Fruit fly (Drosophila melanogaster) whole organism, embryonic: ENCODE results near the gene CG43137.
A peak's percentile ranks its signal among the peaks of the same experiment; 100 is the strongest.

Experiments
- Adf1 ChIP-seq: fragments of 200-800 bp; sonication (Bioruptor generic); IDR thresholded peaks from 2 replicates; pipeline ENCODE4 v1.3.6; 2022; ENCODE audit warnings: missing biosample characterization, missing genetic modification characterization
- BEAF-32 ChIP-seq: fragments of 200-800 bp; sonication (Bioruptor generic); optimal IDR thresholded peaks from 3 replicates; lab custom pipeline; 2017; ENCODE audit warnings: missing biosample characterization, missing genetic modification characterization, mild to moderate bottlenecking, moderate library complexity, missing genetic modification reagents
- Blimp-1 ChIP-seq: fragments of 200-800 bp; sonication (Bioruptor generic); optimal IDR thresholded peaks from 3 replicates; lab custom pipeline; 2018; ENCODE audit warnings: missing biosample characterization, missing genetic modification characterization, mild to moderate bottlenecking, moderate library complexity, missing genetic modification reagents
- CG10267 ChIP-seq: fragments of 200-800 bp; sonication (Bioruptor generic); optimal IDR thresholded peaks from 2 replicates; lab custom pipeline; 2018; ENCODE audit warnings: missing biosample characterization, mild to moderate bottlenecking, missing genetic modification characterization, moderate library complexity
- CG10431 ChIP-seq: fragments of 200-800 bp; sonication (Bioruptor generic); optimal IDR thresholded peaks from 3 replicates; lab custom pipeline; 2018; ENCODE audit warnings: missing biosample characterization, mild to moderate bottlenecking, missing genetic modification characterization
- CG1233 ChIP-seq: fragments of 200-800 bp; sonication (Bioruptor generic); optimal IDR thresholded peaks from 4 replicates; lab custom pipeline; 2018; ENCODE audit warnings: missing biosample characterization, mild to moderate bottlenecking, missing genetic modification characterization
- CG12659 ChIP-seq: fragments of 200-800 bp; sonication (Bioruptor generic); optimal IDR thresholded peaks from 3 replicates; lab custom pipeline; 2017; ENCODE audit warnings: mild to moderate bottlenecking, missing biosample characterization, missing genetic modification reagents, missing genetic modification characterization
- CG15601 ChIP-seq: fragments of 200-800 bp; sonication (Bioruptor generic); optimal IDR thresholded peaks from 3 replicates; lab custom pipeline; 2019; ENCODE audit warnings: missing biosample characterization, mild to moderate bottlenecking, missing genetic modification characterization, moderate library complexity
- CG18262 ChIP-seq: fragments of 200-800 bp; optimal IDR thresholded peaks from 3 replicates; lab custom pipeline; 2019; ENCODE audit warnings: missing biosample characterization, mild to moderate bottlenecking, missing genetic modification characterization, moderate library complexity
- CG18764 ChIP-seq: fragments of 200-800 bp; sonication (Bioruptor generic); optimal IDR thresholded peaks from 3 replicates; lab custom pipeline; 2016; ENCODE audit warnings: missing biosample characterization, missing genetic modification characterization
- CG2199 ChIP-seq: fragments of 200-800 bp; sonication (Bioruptor generic); IDR thresholded peaks from 3 replicates; pipeline ENCODE4 v1.3.6; 2022; ENCODE audit warnings: missing biosample characterization, missing genetic modification characterization
- CG4328 ChIP-seq: fragments of 200-800 bp; sonication (Bioruptor generic); optimal IDR thresholded peaks from 3 replicates; lab custom pipeline; 2017; ENCODE audit warnings: missing biosample characterization, missing genetic modification reagents, missing genetic modification characterization
- CG4424 ChIP-seq: fragments of 200-800 bp; sonication (Bioruptor generic); optimal IDR thresholded peaks from 3 replicates; lab custom pipeline; 2016; ENCODE audit warnings: missing biosample characterization, missing genetic modification characterization
- Doc2 ChIP-seq: fragments of 200-800 bp; sonication (Bioruptor generic); IDR thresholded peaks from 2 replicates; pipeline ENCODE4 v1.3.6; 2022; ENCODE audit warnings: missing biosample characterization, missing genetic modification characterization
- Drgx ChIP-seq: fragments of 200-800 bp; sonication (Bioruptor generic); IDR thresholded peaks from 2 replicates; pipeline ENCODE4 v1.3.6; 2022; ENCODE audit warnings: missing biosample characterization, missing genetic modification characterization
- Ets97D ChIP-seq: fragments of 200-800 bp; sonication (Bioruptor generic); optimal IDR thresholded peaks from 3 replicates; lab custom pipeline; 2016; ENCODE audit warnings: missing biosample characterization, missing genetic modification characterization
- HmgD ChIP-seq: fragments of 200-800 bp; sonication (Bioruptor generic); optimal IDR thresholded peaks from 3 replicates; lab custom pipeline; 2016; ENCODE audit warnings: missing biosample characterization, missing genetic modification characterization
- Rx ChIP-seq: fragments of 200-800 bp; sonication (Bioruptor generic); IDR thresholded peaks from 2 replicates; pipeline ENCODE4 v1.3.6; 2022; ENCODE audit warnings: missing biosample characterization, missing genetic modification characterization
- Trl ChIP-seq, 3 experiments: fragments of >200 bp in 2 of 3; fragments of 200-800 bp in 1 of 3; sonication (Bioruptor generic) in 1 of 3; optimal IDR thresholded peaks; 2 replicates in 1 of 3; 3 replicates in 2 of 3; lab custom pipeline; 2016 to 2017; ENCODE audit warnings: missing biosample characterization in 1 of 3, missing genetic modification characterization in 1 of 3
- Vsx1 ChIP-seq: fragments of 200-800 bp; sonication (Bioruptor generic); optimal IDR thresholded peaks from 2 replicates; lab custom pipeline; 2017; ENCODE audit warnings: missing biosample characterization, mild to moderate bottlenecking, missing genetic modification characterization, missing genetic modification reagents
- abd-A ChIP-seq: fragments of 200-800 bp; sonication (Bioruptor generic); optimal IDR thresholded peaks from 3 replicates; lab custom pipeline; 2019; ENCODE audit warnings: missing biosample characterization, mild to moderate bottlenecking, missing genetic modification characterization, moderate library complexity
- bcd ChIP-seq: fragments of 200-800 bp; sonication (Bioruptor generic); optimal IDR thresholded peaks from 2 replicates; lab custom pipeline; 2017; ENCODE audit warnings: missing biosample characterization, mild to moderate bottlenecking, missing genetic modification characterization
- bsh ChIP-seq, 2 experiments: fragments of 200-800 bp; sonication (Bioruptor generic); optimal IDR thresholded peaks; 2 replicates each; lab custom pipeline; 2017 to 2018; ENCODE audit warnings: mild to moderate bottlenecking in 2 of 2, missing biosample characterization in 2 of 2, missing genetic modification characterization in 2 of 2, moderate library complexity in 1 of 2
- cg ChIP-seq: fragments of 200-800 bp; sonication (Bioruptor generic); optimal IDR thresholded peaks from 3 replicates; lab custom pipeline; 2019; ENCODE audit warnings: missing biosample characterization, mild to moderate bottlenecking, missing genetic modification characterization, moderate library complexity
- da ChIP-seq: fragments of 200-800 bp; sonication (Bioruptor generic); optimal IDR thresholded peaks from 2 replicates; lab custom pipeline; 2016; ENCODE audit warnings: missing biosample characterization, missing genetic modification characterization
- ewg ChIP-seq: fragments of 200-800 bp; sonication (Bioruptor generic); optimal IDR thresholded peaks from 3 replicates; lab custom pipeline; 2017; ENCODE audit warnings: mild to moderate bottlenecking, missing biosample characterization, missing genetic modification reagents, missing genetic modification characterization
- grau ChIP-seq: fragments of 200-800 bp; optimal IDR thresholded peaks from 3 replicates; lab custom pipeline; 2019; ENCODE audit warnings: missing biosample characterization, mild to moderate bottlenecking, missing genetic modification characterization, moderate library complexity
- nau ChIP-seq: fragments of 200-800 bp; sonication (Bioruptor generic); optimal IDR thresholded peaks from 3 replicates; lab custom pipeline; 2017; ENCODE audit warnings: missing biosample characterization, mild to moderate bottlenecking, missing genetic modification characterization, missing genetic modification reagents
- p53 ChIP-seq: fragments of 200-800 bp; sonication (Bioruptor generic); optimal IDR thresholded peaks from 2 replicates; lab custom pipeline; 2016; ENCODE audit warnings: missing biosample characterization, missing genetic modification characterization
- pros ChIP-seq: fragments of 200-800 bp; sonication (Bioruptor generic); optimal IDR thresholded peaks from 3 replicates; lab custom pipeline; 2019; ENCODE audit warnings: missing biosample characterization, mild to moderate bottlenecking, missing genetic modification characterization, moderate library complexity
- sd ChIP-seq: fragments of 200-800 bp; sonication (Bioruptor generic); optimal IDR thresholded peaks from 3 replicates; lab custom pipeline; 2018; ENCODE audit warnings: missing biosample characterization, mild to moderate bottlenecking, missing genetic modification characterization, moderate library complexity
- sens ChIP-seq: fragments of 200-800 bp; sonication (Bioruptor generic); peaks from one replicate; lab custom pipeline; 2016; ENCODE audit warnings: missing biosample characterization, missing genetic modification characterization
- seq ChIP-seq: fragments of 200-800 bp; sonication (Bioruptor generic); IDR thresholded peaks from 2 replicates; pipeline ENCODE4 v1.3.6; 2022; ENCODE audit warnings: missing biosample characterization, missing genetic modification characterization
- tll ChIP-seq, 2 experiments: fragments of 200-800 bp in 1 of 2; fragments of >200 bp in 1 of 2; sonication (Bioruptor generic) in 1 of 2; optimal IDR thresholded peaks; 2 replicates each; lab custom pipeline; 2017 to 2019; ENCODE audit warnings: missing biosample characterization in 2 of 2, missing genetic modification characterization in 2 of 2, mild to moderate bottlenecking in 1 of 2, moderate library complexity in 1 of 2
- ttk ChIP-seq: fragments of 200-800 bp; sonication (Bioruptor generic); IDR thresholded peaks from 2 replicates; pipeline ENCODE4 v2.1.2; 2022; ENCODE audit warnings: missing biosample characterization, missing genetic modification characterization
- zen ChIP-seq: fragments of 200-800 bp; sonication (Bioruptor generic); optimal IDR thresholded peaks from 3 replicates; lab custom pipeline; 2018; ENCODE audit warnings: missing biosample characterization, mild to moderate bottlenecking, missing genetic modification characterization, moderate library complexity

The CG43137 gene

dm6 chrX:5886764-5887555, 22.0 kb upstream of the CG43137 start (continued):
- no peak for TF ChIP-seq bcd (GFP tag; lab: Kevin White, UChicago)
- TF ChIP-seq CG1233: no peak
- no peak for TF ChIP-seq Blimp-1 (GFP tag; lab: Kevin White, UChicago)
- no peak for TF ChIP-seq Vsx1 (GFP tag; lab: Kevin White, UChicago)

dm6 chrX:5885973-5886372, 21.0 kb upstream of the CG43137 start:
- TF ChIP-seq Blimp-1 (GFP tag; lab: Kevin White, UChicago) (no peak), Rx (no peak), sd (tag; lab: Kevin White, UChicago) (no peak), HmgD (GFP tag; lab: Kevin White, UChicago) (no peak), BEAF-32 (GFP tag; lab: Kevin White, UChicago) (no peak), CG12659 (no peak), CG4424 (GFP tag; lab: Kevin White, UChicago) (no peak), tll (GFP tag; optimal IDR thresholded peaks at IDR 0.05; lab: Kevin White, UChicago) (no peak), Ets97D (GFP tag; lab: Kevin White, UChicago) (no peak), Doc2 (no peak), Adf1 (no peak), ttk (GFP tag; lab: Robert Waterston, UW) (no peak), CG10431 (GFP tag; lab: Kevin White, UChicago) (no peak), grau (tag; lab: Kevin White, UChicago) (peak; percentile 5), nau (no peak), p53 (GFP tag; lab: Kevin White, UChicago) (no peak), bsh (GFP tag; optimal IDR thresholded peaks at IDR 0.05; lab: Kevin White, UChicago) (peak in 1 of 2 experiments; percentile 4), CG18262 (tag; lab: Kevin White, UChicago) (no peak), da (GFP tag; lab: Kevin White, UChicago) (no peak), CG2199 (no peak), sens (GFP tag; lab: Kevin White, UChicago) (peak; percentile 26), CG10267 (tag; lab: Kevin White, UChicago) (no peak), CG15601 (no peak), CG4328 (GFP tag; lab: Kevin White, UChicago) (no peak)

- TF ChIP-seq zen (tag; lab: Kevin White, UChicago) (peak; percentile 33), cg (peak; percentile 23), CG18764 (GFP tag; lab: Kevin White, UChicago) (no peak), abd-A (tag; lab: Kevin White, UChicago) (peak; percentile 3), Trl (optimal IDR thresholded peaks at IDR 0.05; lab: Kevin White, UChicago) (peak; percentile 31 to 63), Trl (GFP tag; optimal IDR thresholded peaks at IDR 0.05; lab: Kevin White, UChicago) (no peak), pros (GFP tag; lab: Kevin White, UChicago) (peak; percentile 72), seq (peak; percentile 46; the same call in 1 of the 2 replicates), Drgx (GFP tag; lab: Robert Waterston, UW) (no peak), ewg (GFP tag; lab: Kevin White, UChicago) (peak; percentile 66)
Measured at dm6 chrX:5885521-5885920, 20.6 kb upstream of the CG43137 start.
